Worm (Caenorhabditis elegans) whole organism, young adult: ENCODE results near the gene C52G5.3.

Source experiments
- B0035.1 ChIP-seq: sonication (generic microtip); optimal IDR thresholded peaks from 2 replicates; lab custom pipeline; 2016; ENCODE audit warnings: missing genetic modification characterization, mild to moderate bottlenecking, missing compliant biosample characterization, missing genotype, missing genetic modification reagents
- B0261.1 ChIP-seq: sonication (generic microtip); optimal IDR thresholded peaks from 2 replicates; lab custom pipeline; 2016; ENCODE audit warnings: mild to moderate bottlenecking, missing genetic modification characterization, moderate library complexity, missing compliant biosample characterization
- C06A6.2 ChIP-seq: fragments of 200-800 bp; sonication (Bioruptor generic); conservative IDR thresholded peaks from 2 replicates; pipeline ENCODE4 v1.3.6; 2022; ENCODE audit warnings: missing genetic modification characterization, missing compliant biosample characterization
- F22D6.2 ChIP-seq: sonication (generic microtip); optimal IDR thresholded peaks from 2 replicates; lab custom pipeline; 2016; ENCODE audit warnings: mild to moderate bottlenecking, missing genetic modification characterization, missing compliant biosample characterization
- F33H1.4 ChIP-seq: fragments of 200-800 bp; sonication (Bioruptor generic); IDR thresholded peaks from 2 replicates; pipeline ENCODE4 v1.3.6; 2022; ENCODE audit warnings: missing genetic modification reagents, missing genetic modification characterization, missing compliant biosample characterization
- F52B5.7 ChIP-seq: sonication (generic microtip); optimal IDR thresholded peaks from 2 replicates; lab custom pipeline; 2016; ENCODE audit warnings: mild to moderate bottlenecking, missing genetic modification characterization, missing compliant biosample characterization
- F55B11.4 ChIP-seq: sonication (generic microtip); optimal IDR thresholded peaks from 2 replicates; lab custom pipeline; 2016; ENCODE audit warnings: missing compliant biosample characterization, missing genetic modification characterization, borderline replicate concordance; ENCODE audit not compliant: insufficient read depth
- F57C9.4 ChIP-seq: sonication (generic microtip); optimal IDR thresholded peaks from 2 replicates; lab custom pipeline; 2017; ENCODE audit warnings: mild to moderate bottlenecking, missing genetic modification characterization, missing compliant biosample characterization
- K12H6.12 ChIP-seq: fragments of 200-800 bp; sonication (Bioruptor generic); optimal IDR thresholded peaks from 2 replicates; lab custom pipeline; 2018; ENCODE audit warnings: mild to moderate bottlenecking, missing genetic modification characterization, missing compliant biosample characterization
- Y56A3A.18 ChIP-seq: fragments of 200-800 bp; sonication (Bioruptor generic); IDR thresholded peaks from 2 replicates; pipeline ENCODE4 v1.3.6; 2022; ENCODE audit warnings: missing genetic modification reagents, missing genetic modification characterization, missing compliant biosample characterization
- ZK185.1 ChIP-seq: sonication (generic microtip); optimal IDR thresholded peaks from 2 replicates; lab custom pipeline; 2016; ENCODE audit warnings: mild to moderate bottlenecking, missing genetic modification characterization, missing compliant biosample characterization; ENCODE audit not compliant: poor library complexity, severe bottlenecking
- aptf-2 ChIP-seq: fragments of 200-800 bp; sonication (Bioruptor generic); conservative IDR thresholded peaks from 2 replicates; pipeline ENCODE4 v1.3.6; 2022; ENCODE audit warnings: missing genetic modification reagents, missing genetic modification characterization, missing compliant biosample characterization
- atf-7 ChIP-seq: sonication (generic microtip); optimal IDR thresholded peaks from 2 replicates; lab custom pipeline; 2017; ENCODE audit warnings: mild to moderate bottlenecking, missing genetic modification characterization, missing compliant biosample characterization
- attf-5 ChIP-seq: fragments of 200-800 bp; sonication (Bioruptor generic); optimal IDR thresholded peaks from 2 replicates; lab custom pipeline; 2018; ENCODE audit warnings: mild to moderate bottlenecking, missing genetic modification characterization, missing compliant biosample characterization
- attf-6 ChIP-seq: fragments of 200-800 bp; sonication (Bioruptor generic); IDR thresholded peaks from 2 replicates; pipeline ENCODE4 v1.3.6; 2022; ENCODE audit warnings: missing genetic modification reagents, missing genetic modification characterization, missing compliant biosample characterization
- cebp-1 ChIP-seq, 2 experiments: fragments of 200-800 bp in 1 of 2; sonication (Bioruptor generic) in 1 of 2; sonication (generic microtip) in 1 of 2; IDR thresholded peaks in 1 of 2; optimal IDR thresholded peaks in 1 of 2; 2 replicates each; pipeline versions ENCODE4 v1.3.6 to Lab custom; 2017 to 2022; ENCODE audit warnings: missing compliant biosample characterization in 2 of 2, missing genetic modification characterization in 2 of 2, mild to moderate bottlenecking in 1 of 2, missing genetic modification reagents in 1 of 2, moderate library complexity in 1 of 2
- ceh-40 ChIP-seq: fragments of 200-800 bp; sonication (Bioruptor generic); IDR thresholded peaks from 2 replicates; pipeline ENCODE4 v1.3.6; 2022; ENCODE audit warnings: missing genetic modification characterization, missing compliant biosample characterization
- chd-7 ChIP-seq: sonication (generic microtip); optimal IDR thresholded peaks from 2 replicates; lab custom pipeline; 2016; ENCODE audit warnings: mild to moderate bottlenecking, missing genetic modification characterization, moderate library complexity, missing compliant biosample characterization
- dox-1 ChIP-seq: fragments of 200-800 bp; sonication (Bioruptor generic); IDR thresholded peaks from 2 replicates; pipeline ENCODE4 v1.3.6; 2022; ENCODE audit warnings: missing genetic modification reagents, missing genetic modification characterization, missing compliant biosample characterization
- dpff-1 ChIP-seq: sonication (generic microtip); optimal IDR thresholded peaks from 2 replicates; lab custom pipeline; 2017; ENCODE audit warnings: mild to moderate bottlenecking, missing genetic modification characterization, missing compliant biosample characterization
- egl-18 ChIP-seq: fragments of 200-800 bp; sonication (Bioruptor generic); IDR thresholded peaks from 2 replicates; pipeline ENCODE4 v1.3.6; 2022; ENCODE audit warnings: missing genetic modification reagents, missing genetic modification characterization, missing compliant biosample characterization
- ekl-4 ChIP-seq: fragments of 200-800 bp; sonication (Bioruptor generic); IDR thresholded peaks from 2 replicates; pipeline ENCODE4 v1.3.6; 2022; ENCODE audit warnings: missing genetic modification reagents, missing genetic modification characterization, missing compliant biosample characterization
- ets-4 ChIP-seq: fragments of 200-800 bp; sonication (Bioruptor generic); optimal IDR thresholded peaks from 2 replicates; lab custom pipeline; 2018; ENCODE audit warnings: mild to moderate bottlenecking, missing genetic modification characterization, missing compliant biosample characterization
- hlh-26 ChIP-seq: fragments of 200-800 bp; sonication (Bioruptor generic); conservative IDR thresholded peaks from 2 replicates; pipeline ENCODE4 v1.3.6; 2022; ENCODE audit warnings: missing genetic modification reagents, missing genetic modification characterization, missing compliant biosample characterization
- lag-1 ChIP-seq: fragments of 200-800 bp; sonication (Bioruptor generic); IDR thresholded peaks from 2 replicates; pipeline ENCODE4 v1.3.6; 2022; ENCODE audit warnings: missing genetic modification reagents, missing genetic modification characterization, missing compliant biosample characterization
- let-607 ChIP-seq, 2 experiments: fragments of 200-800 bp in 1 of 2; sonication (Bioruptor generic) in 1 of 2; sonication (generic microtip) in 1 of 2; optimal IDR thresholded peaks; 2 replicates each; lab custom pipeline; 2016 to 2018; ENCODE audit warnings: mild to moderate bottlenecking in 2 of 2, missing compliant biosample characterization in 2 of 2, missing genetic modification characterization in 2 of 2, moderate library complexity in 2 of 2, missing genotype in 1 of 2
- lin-40 ChIP-seq: sonication (generic microtip); optimal IDR thresholded peaks from 2 replicates; lab custom pipeline; 2016; ENCODE audit warnings: missing genetic modification characterization, mild to moderate bottlenecking, missing compliant biosample characterization, missing genotype, missing genetic modification reagents
- lsy-27 ChIP-seq: sonication (generic microtip); optimal IDR thresholded peaks from 2 replicates; lab custom pipeline; 2017; ENCODE audit warnings: missing genetic modification characterization, mild to moderate bottlenecking, missing compliant biosample characterization, antibody characterized with exemption, missing genotype, borderline replicate concordance; ENCODE audit not compliant: insufficient read depth
- madf-8 ChIP-seq: fragments of 200-800 bp; sonication (Bioruptor generic); conservative IDR thresholded peaks from 2 replicates; pipeline ENCODE4 v1.3.6; 2022; ENCODE audit warnings: missing genetic modification reagents, missing genetic modification characterization, missing compliant biosample characterization
- mcd-1 ChIP-seq: fragments of 200-800 bp; sonication (Bioruptor generic); IDR thresholded peaks from 2 replicates; pipeline ENCODE4 v1.3.6; 2022; ENCODE audit warnings: missing genetic modification reagents, missing genetic modification characterization, missing compliant biosample characterization
- nfya-1 ChIP-seq: sonication (generic microtip); optimal IDR thresholded peaks from 2 replicates; lab custom pipeline; 2017; ENCODE audit warnings: antibody characterized with exemption, missing compliant biosample characterization, missing genetic modification characterization, borderline replicate concordance; ENCODE audit not compliant: insufficient read depth
- nhr-179 ChIP-seq: sonication (generic microtip); optimal IDR thresholded peaks from 2 replicates; lab custom pipeline; 2016; ENCODE audit warnings: mild to moderate bottlenecking, missing genetic modification characterization, missing compliant biosample characterization
- nhr-27 ChIP-seq: fragments of 200-800 bp; sonication (Bioruptor generic); optimal IDR thresholded peaks from 2 replicates; lab custom pipeline; 2018; ENCODE audit warnings: mild to moderate bottlenecking, missing genetic modification characterization, moderate library complexity, missing compliant biosample characterization
- nhr-80 ChIP-seq: sonication (generic microtip); optimal IDR thresholded peaks from 2 replicates; lab custom pipeline; 2016; ENCODE audit warnings: missing genetic modification characterization, missing compliant biosample characterization
- nhr-90 ChIP-seq: sonication (generic microtip); optimal IDR thresholded peaks from 2 replicates; lab custom pipeline; 2016; ENCODE audit warnings: missing genotype, mild to moderate bottlenecking, missing genetic modification characterization, missing compliant biosample characterization
- repo-1 ChIP-seq: sonication (generic microtip); optimal IDR thresholded peaks from 2 replicates; lab custom pipeline; 2017; ENCODE audit warnings: mild to moderate bottlenecking, missing genetic modification characterization, missing compliant biosample characterization
- sdz-38 ChIP-seq: sonication (generic microtip); optimal IDR thresholded peaks from 2 replicates; lab custom pipeline; 2016; ENCODE audit warnings: missing genotype, missing genetic modification characterization, missing compliant biosample characterization
- sea-2 ChIP-seq: fragments of 200-800 bp; sonication (Bioruptor generic); IDR thresholded peaks from 2 replicates; pipeline ENCODE4 v1.3.6; 2022; ENCODE audit warnings: missing genetic modification characterization, missing compliant biosample characterization
- tbp1 ChIP-seq: fragments of 200-800 bp; sonication (Bioruptor generic); optimal IDR thresholded peaks from 2 replicates; lab custom pipeline; 2018; ENCODE audit warnings: mild to moderate bottlenecking, missing genetic modification characterization, missing compliant biosample characterization
- unc-130 ChIP-seq: sonication (generic microtip); optimal IDR thresholded peaks from 2 replicates; lab custom pipeline; 2016; ENCODE audit warnings: missing genetic modification reagents, missing genetic modification characterization, missing compliant biosample characterization
- unc-62 ChIP-seq: fragments of 150-350 bp; optimal IDR thresholded peaks from 2 replicates; lab custom pipeline; 2014; ENCODE audit warnings: missing biosample characterization, missing genetic modification reagents, missing genetic modification characterization
- xnd-1 ChIP-seq: sonication (generic microtip); optimal IDR thresholded peaks from 2 replicates; lab custom pipeline; 2016; ENCODE audit warnings: missing genotype, missing genetic modification reagents, missing genetic modification characterization, missing compliant biosample characterization
- ztf-18 ChIP-seq: sonication (generic microtip); optimal IDR thresholded peaks from 2 replicates; lab custom pipeline; 2016; ENCODE audit warnings: missing genotype, mild to moderate bottlenecking, missing genetic modification characterization, missing compliant biosample characterization
- ztf-22 ChIP-seq: fragments of 200-800 bp; sonication (Bioruptor generic); optimal IDR thresholded peaks from 2 replicates; lab custom pipeline; 2018; ENCODE audit warnings: mild to moderate bottlenecking, missing genetic modification characterization, moderate library complexity, missing compliant biosample characterization
- ztf-26 ChIP-seq: sonication (generic microtip); optimal IDR thresholded peaks from 2 replicates; lab custom pipeline; 2017; ENCODE audit warnings: missing genetic modification characterization, missing compliant biosample characterization
- ztf-28 ChIP-seq: fragments of 200-800 bp; sonication (Bioruptor generic); IDR thresholded peaks from 2 replicates; pipeline ENCODE4 v1.3.6; 2022; ENCODE audit warnings: missing genetic modification reagents, missing genetic modification characterization, missing compliant biosample characterization

C52G5.3 gene

DNA sequence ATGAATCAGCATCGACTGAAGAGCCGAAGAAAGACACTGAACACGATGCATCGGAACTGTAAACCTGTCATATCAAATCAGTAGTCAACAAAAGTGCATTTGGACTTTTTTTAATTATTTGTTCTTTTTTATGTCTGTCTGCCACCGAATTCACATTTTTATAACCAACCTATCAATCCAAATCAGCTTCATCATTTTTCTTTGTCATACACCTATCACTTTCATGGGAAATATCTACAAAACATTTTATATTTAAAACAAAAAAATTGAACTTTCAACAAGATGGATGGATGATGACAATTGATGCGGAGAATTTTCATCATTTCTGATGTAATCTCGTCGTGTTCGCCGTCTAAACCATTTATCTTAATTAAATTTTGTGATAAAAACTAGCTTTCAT lies 23.5 kb upstream of the C52G5.3 start:
- TF ChIP-seq dpff-1 (tag; lab: Kevin White, UChicago) (no peak), dox-1 (0 out of 2 replicates have a peak, but pooled peaks have one; percentile 10), ztf-22 (GFP tag; lab: Kevin White, UChicago) (peak; percentile 57), madf-8 (no peak), nhr-179 (tag; lab: Kevin White, UChicago) (no peak), ztf-18 (no peak), attf-5 (GFP tag; lab: Kevin White, UChicago) (no peak), ZK185.1 (no peak), B0035.1 (tag; lab: Kevin White, UChicago) (no peak), Y56A3A.18 (GFP tag; lab: Robert Waterston, UW) (no peak), unc-62 (GFP tag; lab: Kevin White, UChicago) (peak; percentile 91), repo-1 (tag; lab: Kevin White, UChicago) (no peak), unc-130 (GFP tag; lab: Kevin White, UChicago) (no peak), sea-2 (GFP tag; lab: Robert Waterston, UW) (no peak), ztf-26 (tag; lab: Kevin White, UChicago) (no peak), nhr-27 (no peak), xnd-1 (tag; lab: Kevin White, UChicago) (no peak), atf-7 (peak; percentile 38), mcd-1 (no peak), F57C9.4 (tag; lab: Kevin White, UChicago) (no peak), lin-40 (tag; lab: Kevin White, UChicago) (peak; percentile 38), cebp-1 (GFP tag; IDR thresholded peaks at IDR 0.05; lab: Robert Waterston, UW) (no peak), cebp-1 (tag; optimal IDR thresholded peaks at IDR 0.05; lab: Kevin White, UChicago) (no peak), chd-7 (tag; lab: Kevin White, UChicago) (no peak), K12H6.12 (tag; lab: Kevin White, UChicago) (no peak), tbp1 (GFP tag; lab: Kevin White, UChicago) (peak; percentile 3), B0261.1 (tag; lab: Kevin White, UChicago) (no peak), let-607 (tag; optimal IDR thresholded peaks at IDR 0.05; lab: Kevin White, UChicago) (peak; percentile 80 to 83), ekl-4 (GFP tag; lab: Robert Waterston, UW) (no peak), lag-1 (GFP tag; lab: Robert Waterston, UW) (no peak), egl-18 (GFP tag; lab: Robert Waterston, UW) (no peak), lsy-27 (tag; lab: Kevin White, UChicago) (no peak), C06A6.2 (no peak), ets-4 (GFP tag; lab: Kevin White, UChicago) (no peak), nhr-80 (tag; lab: Kevin White, UChicago) (peak; percentile 84), aptf-2 (GFP tag; lab: Robert Waterston, UW) (no peak), F55B11.4 (tag; lab: Kevin White, UChicago) (no peak), attf-6 (no peak), nfya-1 (tag; lab: Kevin White, UChicago) (no peak), nhr-90 (tag; lab: Kevin White, UChicago) (no peak), hlh-26 (GFP tag; lab: Robert Waterston, UW) (no peak), F22D6.2 (peak; percentile 2), ztf-28 (no peak), sdz-38 (tag; lab: Kevin White, UChicago) (no peak), F33H1.4 (no peak), ceh-40 (no peak), F52B5.7 (tag; lab: Kevin White, UChicago) (no peak)
